Worm (Caenorhabditis elegans) whole organism, L4 larva: Measurements from ENCODE around the gene chd-3.

Experiments
- F44E2.7 ChIP-seq: fragments of 200-800 bp; sonication (Bioruptor generic); IDR thresholded peaks from 2 replicates; pipeline ENCODE4 v2.1.2; 2022; ENCODE audit warnings: missing genetic modification characterization, missing compliant biosample characterization
- R02D3.7 ChIP-seq: fragments of 150-350 bp; sonication (generic microtip); optimal IDR thresholded peaks from 3 replicates; lab custom pipeline; 2014; ENCODE audit warnings: missing biosample characterization, missing genetic modification characterization
- T20F7.1 ChIP-seq: fragments of 200-800 bp; sonication (Bioruptor generic); optimal IDR thresholded peaks from 2 replicates; lab custom pipeline; 2018; ENCODE audit warnings: mild to moderate bottlenecking, missing genetic modification characterization, missing compliant biosample characterization
- T26A8.4 ChIP-seq: fragments of 200-800 bp; sonication (Bioruptor generic); IDR thresholded peaks from 2 replicates; pipeline ENCODE4 v1.3.6; 2022; ENCODE audit warnings: missing genetic modification characterization, missing compliant biosample characterization
- Y75B8A.6 ChIP-seq: fragments of 200-800 bp; sonication (Bioruptor generic); IDR thresholded peaks from 2 replicates; pipeline ENCODE4 v1.3.6; 2022; ENCODE audit warnings: missing genetic modification reagents, missing genetic modification characterization, missing compliant biosample characterization
- ZK337.2 ChIP-seq: fragments of 200-800 bp; sonication (Bioruptor generic); IDR thresholded peaks from 2 replicates; pipeline ENCODE4 v1.3.6; 2022; ENCODE audit warnings: missing genetic modification reagents, missing genetic modification characterization, missing compliant biosample characterization
- ZK546.5 ChIP-seq, 2 experiments: sonication (generic microtip); optimal IDR thresholded peaks; 2 replicates each; lab custom pipeline; 2017; ENCODE audit warnings: missing biosample characterization in 2 of 2, missing genetic modification characterization in 2 of 2
- aha-1 ChIP-seq: fragments of 150-350 bp; peaks from one replicate; lab custom pipeline; 2014; ENCODE audit warnings: missing biosample characterization, missing genetic modification characterization
- aly-2 ChIP-seq: sonication (generic microtip); optimal IDR thresholded peaks from 2 replicates; lab custom pipeline; 2018; ENCODE audit warnings: missing biosample characterization, missing genetic modification characterization
- arid-1 ChIP-seq: fragments of 200-800 bp; sonication (Bioruptor generic); conservative IDR thresholded peaks from 2 replicates; pipeline ENCODE4 v1.3.6; 2022; ENCODE audit warnings: missing genetic modification reagents, missing genetic modification characterization, missing compliant biosample characterization
- ceh-20 ChIP-seq: fragments of 200-800 bp; sonication (Bioruptor generic); IDR thresholded peaks from 2 replicates; pipeline ENCODE4 v1.3.6; 2022; ENCODE audit warnings: missing genetic modification reagents, missing genetic modification characterization, missing compliant biosample characterization
- ceh-44 ChIP-seq: fragments of 200-800 bp; sonication (Bioruptor generic); IDR thresholded peaks from 2 replicates; pipeline ENCODE4 v1.3.6; 2022; ENCODE audit warnings: missing genetic modification reagents, missing genetic modification characterization, missing compliant biosample characterization
- ceh-62 ChIP-seq: sonication (generic microtip); optimal IDR thresholded peaks from 2 replicates; lab custom pipeline; 2017; ENCODE audit warnings: missing biosample characterization, missing genetic modification characterization
- ctbp-1 ChIP-seq: fragments of 200-800 bp; sonication (Bioruptor generic); IDR thresholded peaks from 2 replicates; pipeline ENCODE4 v1.3.6; 2022; ENCODE audit warnings: missing genetic modification reagents, missing genetic modification characterization, missing compliant biosample characterization
- daf-16 ChIP-seq, 3 experiments: sonication (generic microtip); optimal IDR thresholded peaks; 2 replicates each; lab custom pipeline; 2016 to 2017; ENCODE audit warnings: missing genetic modification characterization in 3 of 3, missing genetic modification reagents in 3 of 3, mild to moderate bottlenecking in 2 of 3, missing compliant biosample characterization in 2 of 3, missing biosample characterization in 1 of 3, moderate library complexity in 1 of 3
- dmd-6 ChIP-seq: fragments of 200-800 bp; sonication (Bioruptor generic); IDR thresholded peaks from 2 replicates; pipeline ENCODE4 v1.3.6; 2022; ENCODE audit warnings: missing genetic modification reagents, missing genetic modification characterization, missing compliant biosample characterization
- dmd-8 ChIP-seq: fragments of 200-800 bp; sonication (Bioruptor generic); IDR thresholded peaks from 2 replicates; pipeline ENCODE4 v1.3.6; 2022; ENCODE audit warnings: missing genetic modification characterization, missing compliant biosample characterization
- fos-1 ChIP-seq: fragments of 150-350 bp; optimal IDR thresholded peaks from 2 replicates; lab custom pipeline; 2014; ENCODE audit warnings: missing biosample characterization, missing genetic modification characterization
- gei-8 ChIP-seq: fragments of 200-800 bp; sonication (Bioruptor generic); optimal IDR thresholded peaks from 2 replicates; lab custom pipeline; 2018; ENCODE audit warnings: mild to moderate bottlenecking, missing genetic modification characterization, missing compliant biosample characterization
- hlh-30 ChIP-seq: sonication (generic microtip); optimal IDR thresholded peaks from 2 replicates; lab custom pipeline; 2017; ENCODE audit warnings: antibody characterized with exemption, mild to moderate bottlenecking, missing genetic modification characterization, missing compliant biosample characterization; ENCODE audit not compliant: insufficient read depth
- lim-7 ChIP-seq: fragments of 200-800 bp; sonication (Bioruptor generic); IDR thresholded peaks from 2 replicates; pipeline ENCODE4 v1.3.6; 2022; ENCODE audit warnings: missing genetic modification characterization, missing compliant biosample characterization
- lin-1 ChIP-seq: fragments of 200-800 bp; sonication (Bioruptor generic); IDR thresholded peaks from 2 replicates; pipeline ENCODE4 v1.3.6; 2022; ENCODE audit warnings: missing genetic modification reagents, missing genetic modification characterization, missing compliant biosample characterization
- lin-15B ChIP-seq: fragments of 150-350 bp; sonication (generic microtip); optimal IDR thresholded peaks from 3 replicates; lab custom pipeline; 2014; ENCODE audit warnings: missing biosample characterization, missing genetic modification characterization
- lin-38 ChIP-seq: fragments of 200-800 bp; sonication (Bioruptor generic); IDR thresholded peaks from 2 replicates; pipeline ENCODE4 v1.3.6; 2022; ENCODE audit warnings: missing genetic modification reagents, missing genetic modification characterization, missing compliant biosample characterization
- madf-5 ChIP-seq, 2 experiments: fragments of 200-800 bp; sonication (Bioruptor generic); IDR thresholded peaks; 2 replicates each; pipeline ENCODE4 v1.3.6; 2022; ENCODE audit warnings: missing compliant biosample characterization in 2 of 2, missing genetic modification characterization in 2 of 2
- mep-1 ChIP-seq: fragments of 150-350 bp; sonication (generic microtip); optimal IDR thresholded peaks from 3 replicates; lab custom pipeline; 2014; ENCODE audit warnings: missing biosample characterization, missing genetic modification characterization
- mes-2 ChIP-seq: sonication (generic microtip); optimal IDR thresholded peaks from 2 replicates; lab custom pipeline; 2016; ENCODE audit warnings: missing genotype, mild to moderate bottlenecking, missing genetic modification characterization, missing compliant biosample characterization; ENCODE audit not compliant: poor library complexity, severe bottlenecking
- nhr-10 ChIP-seq: fragments of 150-350 bp; optimal IDR thresholded peaks from 2 replicates; lab custom pipeline; 2014; ENCODE audit warnings: missing biosample characterization, missing genetic modification characterization
- nhr-28 ChIP-seq: fragments of 150-350 bp; optimal IDR thresholded peaks from 2 replicates; lab custom pipeline; 2014; ENCODE audit warnings: missing biosample characterization, missing genetic modification characterization
- nhr-76 ChIP-seq: fragments of 150-350 bp; optimal IDR thresholded peaks from 2 replicates; lab custom pipeline; 2014; ENCODE audit warnings: missing biosample characterization, missing genetic modification characterization
- nhr-77 ChIP-seq: fragments of 150-350 bp; optimal IDR thresholded peaks from 2 replicates; lab custom pipeline; 2014; ENCODE audit warnings: missing biosample characterization, missing genetic modification characterization
- pqm-1 ChIP-seq: sonication (generic microtip); optimal IDR thresholded peaks from 2 replicates; lab custom pipeline; 2017; ENCODE audit warnings: missing biosample characterization, missing genetic modification characterization
- spr-3 ChIP-seq: fragments of 200-800 bp; sonication (Bioruptor generic); optimal IDR thresholded peaks from 2 replicates; lab custom pipeline; 2018; ENCODE audit warnings: mild to moderate bottlenecking, missing genetic modification characterization, missing compliant biosample characterization
- unc-62 ChIP-seq, 3 experiments: fragments of 150-350 bp in 1 of 3; sonication (generic microtip); optimal IDR thresholded peaks in 2 of 3; peaks in 1 of 3; 1 replicate in 1 of 3; 2 replicates in 2 of 3; lab custom pipeline; 2014 to 2017; ENCODE audit warnings: missing biosample characterization in 3 of 3, missing genetic modification characterization in 3 of 3, missing genetic modification reagents in 3 of 3, missing genotype in 1 of 3

chd-3 gene

ce11 chrX:12826782-12827181, 25.6 kb downstream of the chd-3 start:
- TF ChIP-seq Y75B8A.6 (GFP tag; lab: Robert Waterston, UW) (no peak), unc-62 (GFP tag; optimal IDR thresholded peaks at IDR 0.05 in 1 of 2; lab: Kevin White, UChicago) (peak in 1 of 2 experiments; percentile 97), unc-62 (tag; optimal IDR thresholded peaks at IDR 0.05; lab: Kevin White, UChicago) (no peak), mep-1 (no peak)

DNA sequence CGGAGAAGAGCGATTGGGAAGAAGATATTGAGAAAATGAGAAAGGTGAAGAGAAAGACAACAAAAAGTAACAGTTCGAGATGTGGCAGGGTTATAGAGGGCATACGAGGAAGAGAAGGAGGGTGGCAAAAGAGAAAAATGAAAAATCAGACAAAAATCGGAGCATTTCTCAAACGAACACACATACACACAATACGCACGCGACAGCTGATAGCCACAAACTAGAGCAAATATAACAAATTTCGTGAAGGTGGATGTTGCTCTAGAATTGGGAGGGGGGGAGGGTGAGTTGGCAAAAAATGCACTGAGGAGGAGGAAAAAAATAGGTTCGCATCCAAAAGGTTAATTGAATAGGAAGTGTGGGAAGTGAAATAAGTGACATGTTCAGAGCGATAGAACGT, 27.2 kb downstream of the chd-3 start:
- TF ChIP-seq gei-8 (GFP tag; lab: Kevin White, UChicago) = no peak
- no peak for TF ChIP-seq lim-7
- peak; percentile 6 for TF ChIP-seq nhr-28 (tag; lab: Kevin White, UChicago)
- peak in 1 of 2 experiments; percentile 39 for TF ChIP-seq unc-62 (GFP tag; optimal IDR thresholded peaks at IDR 0.05 in 1 of 2; lab: Kevin White, UChicago)
- no peak for TF ChIP-seq unc-62 (tag; optimal IDR thresholded peaks at IDR 0.05; lab: Kevin White, UChicago)

DNA sequence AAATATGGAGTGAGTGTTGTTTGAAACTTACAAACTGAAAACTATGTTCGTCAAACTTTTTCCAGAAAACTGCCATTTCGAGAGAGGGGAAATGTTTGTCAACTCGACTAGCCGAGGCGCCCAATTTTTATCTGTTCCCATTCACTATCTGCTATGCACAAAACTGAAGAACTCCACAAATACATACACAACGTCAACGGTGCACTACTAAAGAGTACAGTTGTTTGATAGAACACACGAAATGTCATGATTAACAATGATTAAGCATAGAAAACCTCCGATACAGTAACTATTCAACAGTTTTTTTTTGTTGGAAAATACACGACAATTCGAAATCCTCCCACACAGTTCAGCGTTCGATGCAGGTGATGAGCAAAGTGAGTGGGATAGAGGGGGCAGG, 32.9 kb downstream of the chd-3 start:
- TF ChIP-seq daf-16 (GFP tag; optimal IDR thresholded peaks at IDR 0.05; lab: Kevin White, UChicago) (no peak), daf-16 (tag; optimal IDR thresholded peaks at IDR 0.05; lab: Kevin White, UChicago) (peak; percentile 75), pqm-1 (tag; lab: Kevin White, UChicago) (peak; percentile 32), nhr-28 (tag; lab: Kevin White, UChicago) (peak; percentile 62), F44E2.7 (GFP tag; lab: Robert Waterston, UW) (no peak)

DNA sequence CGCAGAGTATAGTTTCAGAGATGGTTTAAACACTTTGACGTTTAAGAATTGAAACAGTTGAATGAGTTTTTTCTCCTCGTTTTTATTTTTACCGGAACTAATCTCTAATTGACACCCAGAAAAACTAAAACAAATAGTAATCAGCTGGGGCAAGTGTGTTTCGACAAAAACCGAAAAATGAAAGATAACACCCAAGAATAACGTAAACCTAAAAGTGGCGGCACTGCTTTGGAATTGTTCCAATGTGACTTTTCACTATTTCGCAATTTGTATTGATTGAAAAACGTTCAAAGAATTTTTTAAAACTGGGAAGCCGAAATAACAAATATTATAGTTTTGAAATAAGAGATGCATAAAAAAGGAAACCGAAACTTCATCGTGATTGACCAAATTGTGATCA, 33.6 kb downstream of the chd-3 start:
- TF ChIP-seq ceh-20 (GFP tag; lab: Robert Waterston, UW) (no peak), nhr-76 (no peak), lin-15B (tag; lab: Kevin White, UChicago) (no peak), nhr-28 (tag; lab: Kevin White, UChicago) (peak; percentile 33), T26A8.4 (GFP tag; lab: Robert Waterston, UW) (no peak), dmd-6 (GFP tag; lab: Robert Waterston, UW) (peak; percentile 20; the same call in 1 of the 2 replicates), hlh-30 (tag; lab: Kevin White, UChicago) (no peak), ceh-44 (GFP tag; lab: Robert Waterston, UW) (no peak), arid-1 (GFP tag; lab: Robert Waterston, UW) (no peak), lin-1 (no peak), aly-2 (no peak), nhr-10 (tag; lab: Kevin White, UChicago) (no peak), daf-16 (GFP tag; optimal IDR thresholded peaks at IDR 0.05; lab: Kevin White, UChicago) (no peak), daf-16 (tag; optimal IDR thresholded peaks at IDR 0.05; lab: Kevin White, UChicago) (peak; percentile 74), pqm-1 (tag; lab: Kevin White, UChicago) (peak; percentile 24), R02D3.7 (tag; lab: Kevin White, UChicago) (no peak), ceh-62 (tag; lab: Kevin White, UChicago) (no peak), ZK337.2 (GFP tag; lab: Robert Waterston, UW) (no peak), nhr-77 (tag; lab: Kevin White, UChicago) (no peak)

- no peak for TF ChIP-seq T26A8.4 (GFP tag; lab: Robert Waterston, UW)
- peak; percentile 23 for TF ChIP-seq aha-1 (tag; lab: Kevin White, UChicago)
- TF ChIP-seq, all 104 proteins: peak for 1
Observed at ce11 chrX:12815367-12815766, 37.0 kb downstream of the chd-3 start.

ce11 chrX:12813539-12813938, 38.9 kb downstream of the chd-3 start, which contains the start of gene gei-3:
gei-3 (minus strand) TSS chrX:12813639.
- no peak for TF ChIP-seq spr-3 (GFP tag; lab: Kevin White, UChicago)
- no peak for TF ChIP-seq lin-38 (GFP tag; lab: Robert Waterston, UW)
- no peak for TF ChIP-seq T20F7.1 (GFP tag; lab: Kevin White, UChicago)
- TF ChIP-seq ctbp-1 (GFP tag; lab: Robert Waterston, UW) = no peak
- TF ChIP-seq nhr-28 (tag; lab: Kevin White, UChicago) = no peak
- no peak for TF ChIP-seq arid-1 (GFP tag; lab: Robert Waterston, UW)
- TF ChIP-seq madf-5 (GFP tag; IDR thresholded peaks at IDR 0.05; lab: Robert Waterston, UW) = no peak
- TF ChIP-seq ZK546.5 (tag; optimal IDR thresholded peaks at IDR 0.05; lab: Kevin White, UChicago) = no peak
- no peak for TF ChIP-seq unc-62 (GFP tag; optimal IDR thresholded peaks at IDR 0.05 in 1 of 2; lab: Kevin White, UChicago)
- no peak for TF ChIP-seq unc-62 (tag; optimal IDR thresholded peaks at IDR 0.05; lab: Kevin White, UChicago)
- TF ChIP-seq dmd-8 (GFP tag; lab: Robert Waterston, UW) = no peak
- no peak for TF ChIP-seq mes-2
- TF ChIP-seq F44E2.7 (GFP tag; lab: Robert Waterston, UW) = no peak
- no peak for TF ChIP-seq fos-1 (tag; lab: Kevin White, UChicago)
- no peak for TF ChIP-seq dmd-6 (GFP tag; lab: Robert Waterston, UW)
- TF ChIP-seq gei-8 (GFP tag; lab: Kevin White, UChicago) = no peak
- TF ChIP-seq, all 104 proteins: peak for 0
